Worm (Caenorhabditis elegans) whole organism, midembryonic: ENCODE results near the gene ppat-1.

ENCODE experiments used
- T22C8.4 ChIP-seq: fragments of 200-800 bp; sonication (Bioruptor generic); IDR thresholded peaks from 2 replicates; pipeline ENCODE4 v1.3.6; 2022; ENCODE audit warnings: missing genetic modification characterization, missing compliant biosample characterization
- cog-1 ChIP-seq: sonication (generic microtip); optimal IDR thresholded peaks from 2 replicates; lab custom pipeline; 2016; ENCODE audit warnings: missing genetic modification characterization, missing compliant biosample characterization
- flt-1 ChIP-seq: fragments of 200-800 bp; sonication (Bioruptor generic); IDR thresholded peaks from 2 replicates; pipeline ENCODE4 v1.3.6; 2022; ENCODE audit warnings: missing genetic modification characterization, missing compliant biosample characterization
- klf-2 ChIP-seq: fragments of 200-800 bp; sonication (Bioruptor generic); conservative IDR thresholded peaks from 2 replicates; pipeline ENCODE4 v1.3.6; 2022; ENCODE audit warnings: missing genetic modification reagents, missing genetic modification characterization, missing compliant biosample characterization
- med-1 ChIP-seq: sonication (generic microtip); optimal IDR thresholded peaks from 2 replicates; lab custom pipeline; 2017; ENCODE audit warnings: missing genetic modification characterization, mild to moderate bottlenecking, missing compliant biosample characterization, antibody characterized with exemption, missing genetic modification reagents; ENCODE audit not compliant: insufficient read depth
- ref-1 ChIP-seq: fragments of 200-800 bp; sonication (Bioruptor generic); conservative IDR thresholded peaks from 2 replicates; pipeline ENCODE4 v1.3.6; 2022; ENCODE audit warnings: missing genetic modification reagents, missing genetic modification characterization, missing compliant biosample characterization
- tab-1 ChIP-seq: fragments of 200-800 bp; sonication (Bioruptor generic); IDR thresholded peaks from 2 replicates; pipeline ENCODE4 v1.3.6; 2022; ENCODE audit warnings: missing genetic modification characterization, missing compliant biosample characterization
- ztf-23 ChIP-seq: fragments of 200-800 bp; sonication (Bioruptor generic); IDR thresholded peaks from 2 replicates; pipeline ENCODE4 v1.3.6; 2022; ENCODE audit warnings: missing genetic modification reagents, missing genetic modification characterization, missing compliant biosample characterization

- TF ChIP-seq ref-1 = no peak
- no peak for TF ChIP-seq med-1 (GFP tag; lab: Kevin White, UChicago)
- no peak for TF ChIP-seq ztf-23 (GFP tag; lab: Robert Waterston, UW)
- TF ChIP-seq T22C8.4 (GFP tag; lab: Robert Waterston, UW) = no peak
- no peak for TF ChIP-seq tab-1
- TF ChIP-seq cog-1 (tag; lab: Kevin White, UChicago) = no peak
- TF ChIP-seq flt-1 = no peak
- TF ChIP-seq klf-2 (GFP tag; lab: Robert Waterston, UW) = no peak
These were observed 35.2 kb upstream of the ppat-1 start for ce11 chrIII:4653912-4654311.
